Fruit fly (Drosophila melanogaster) whole organism, pupa: Measurements from ENCODE around the gene CG43175.

Experiments
- CG10348 ChIP-seq: fragments of 200-800 bp; sonication (Bioruptor generic); IDR thresholded peaks from 2 replicates; pipeline ENCODE4 v1.3.6; 2022; ENCODE audit warnings: missing biosample characterization, missing genetic modification characterization
- CG12605 ChIP-seq: fragments of 200-800 bp; sonication (Bioruptor generic); IDR thresholded peaks from 2 replicates; pipeline ENCODE4 v1.3.6; 2022; ENCODE audit warnings: missing biosample characterization, missing genetic modification characterization
- CG13204 ChIP-seq: fragments of 200-800 bp; sonication (Bioruptor generic); optimal IDR thresholded peaks from 2 replicates; lab custom pipeline; 2018; ENCODE audit warnings: missing biosample characterization, mild to moderate bottlenecking, missing genetic modification characterization, moderate library complexity
- CG14655 ChIP-seq: fragments of 200-800 bp; sonication (Bioruptor generic); optimal IDR thresholded peaks from 3 replicates; lab custom pipeline; 2017; ENCODE audit warnings: mild to moderate bottlenecking, missing biosample characterization, missing genetic modification reagents, missing genetic modification characterization
- CG15710 ChIP-seq: fragments of 200-800 bp; sonication (Bioruptor generic); optimal IDR thresholded peaks from 2 replicates; lab custom pipeline; 2018; ENCODE audit warnings: missing biosample characterization, mild to moderate bottlenecking, missing genetic modification characterization, moderate library complexity
- CG17806 ChIP-seq: fragments of 200-800 bp; sonication (Bioruptor generic); optimal IDR thresholded peaks from 2 replicates; lab custom pipeline; 2018; ENCODE audit warnings: missing biosample characterization, mild to moderate bottlenecking, missing genetic modification characterization, moderate library complexity
- CG32121 ChIP-seq: fragments of 200-800 bp; sonication (Bioruptor generic); IDR thresholded peaks from 2 replicates; pipeline ENCODE4 v1.3.6; 2022; ENCODE audit warnings: missing biosample characterization, missing genetic modification characterization
- CG34367 ChIP-seq: fragments of 200-800 bp; sonication (Bioruptor generic); optimal IDR thresholded peaks from 2 replicates; lab custom pipeline; 2018; ENCODE audit warnings: missing biosample characterization, mild to moderate bottlenecking, missing genetic modification characterization
- CG4496 ChIP-seq: fragments of 200-800 bp; sonication (Bioruptor generic); IDR thresholded peaks from 3 replicates; pipeline ENCODE4 v1.3.6; 2022; ENCODE audit warnings: missing biosample characterization, missing genetic modification characterization
- CG8159 ChIP-seq: fragments of 200-800 bp; sonication (Bioruptor generic); optimal IDR thresholded peaks from 3 replicates; lab custom pipeline; 2018; ENCODE audit warnings: missing biosample characterization, mild to moderate bottlenecking, missing genetic modification characterization, moderate library complexity
- CG8301 ChIP-seq: fragments of 200-800 bp; sonication (Bioruptor generic); optimal IDR thresholded peaks from 2 replicates; lab custom pipeline; 2018; ENCODE audit warnings: missing biosample characterization, mild to moderate bottlenecking, missing genetic modification characterization
- CG9948 ChIP-seq: fragments of 200-800 bp; sonication (Bioruptor generic); optimal IDR thresholded peaks from 2 replicates; lab custom pipeline; 2018; ENCODE audit warnings: missing biosample characterization, mild to moderate bottlenecking, missing genetic modification characterization, moderate library complexity
- D1 ChIP-seq: fragments of 200-800 bp; sonication (Bioruptor generic); optimal IDR thresholded peaks from 2 replicates; lab custom pipeline; 2018; ENCODE audit warnings: missing biosample characterization, mild to moderate bottlenecking, missing genetic modification characterization, moderate library complexity
- EcR ChIP-seq: fragments of 200-800 bp; sonication (Bioruptor generic); optimal IDR thresholded peaks from 3 replicates; lab custom pipeline; 2019; ENCODE audit warnings: missing biosample characterization, missing genetic modification characterization, mild to moderate bottlenecking, moderate library complexity, missing genetic modification reagents
- Ets98B ChIP-seq: fragments of 200-800 bp; sonication (Bioruptor generic); IDR thresholded peaks from 2 replicates; pipeline ENCODE4 v1.3.6; 2022; ENCODE audit warnings: missing biosample characterization, missing genetic modification characterization
- Pif1A ChIP-seq: fragments of 200-800 bp; sonication (Bioruptor generic); optimal IDR thresholded peaks from 3 replicates; lab custom pipeline; 2016; ENCODE audit warnings: missing biosample characterization, missing genetic modification characterization
- Pif1B ChIP-seq: fragments of 200-800 bp; sonication (Bioruptor generic); optimal IDR thresholded peaks from 3 replicates; lab custom pipeline; 2016; ENCODE audit warnings: missing biosample characterization, missing genetic modification characterization
- Snoo ChIP-seq: fragments of 200-800 bp; sonication (Bioruptor generic); optimal IDR thresholded peaks from 3 replicates; lab custom pipeline; 2017; ENCODE audit warnings: missing biosample characterization, mild to moderate bottlenecking, missing genetic modification characterization, inconsistent platforms
- fd96Ca ChIP-seq: fragments of 200-800 bp; sonication (Bioruptor generic); IDR thresholded peaks from 3 replicates; pipeline ENCODE4 v1.3.6; 2022; ENCODE audit warnings: missing biosample characterization, missing genetic modification characterization
- gl ChIP-seq: fragments of 200-800 bp; sonication (Bioruptor generic); optimal IDR thresholded peaks from 2 replicates; lab custom pipeline; 2018; ENCODE audit warnings: missing biosample characterization, mild to moderate bottlenecking, missing genetic modification characterization
- rn ChIP-seq: fragments of 200-800 bp; sonication (Bioruptor generic); IDR thresholded peaks from 2 replicates; pipeline ENCODE4 v1.3.6; 2022; ENCODE audit warnings: missing biosample characterization, missing genetic modification characterization

CG43175 gene

dm6 chr3R:17624968-17625367 lies 5.5 kb upstream of the CG43175 start, which contains the start of gene AttD:
TSS of gene AttD (plus strand) at chr3R:17625268.
- no peak for TF ChIP-seq CG13204
- no peak for TF ChIP-seq D1 (tag; lab: Kevin White, UChicago)
- TF ChIP-seq CG15710 = no peak
- TF ChIP-seq CG8159 = no peak
- TF ChIP-seq CG4496 = no peak
- no peak for TF ChIP-seq Snoo (tag; lab: Kevin White, UChicago)
- no peak for TF ChIP-seq CG8301 (tag; lab: Kevin White, UChicago)
- TF ChIP-seq gl = no peak
- no peak for TF ChIP-seq Ets98B (GFP tag; lab: Robert Waterston, UW)
- TF ChIP-seq fd96Ca (GFP tag; lab: Robert Waterston, UW) = no peak
- no peak for TF ChIP-seq CG17806 (tag; lab: Kevin White, UChicago)
- no peak for TF ChIP-seq CG12605 (GFP tag; lab: Robert Waterston, UW)
- no peak for TF ChIP-seq rn
- TF ChIP-seq CG32121 (GFP tag; lab: Robert Waterston, UW) = no peak
- TF ChIP-seq CG10348 (GFP tag; lab: Robert Waterston, UW) = no peak
- no peak for TF ChIP-seq CG9948 (tag; lab: Kevin White, UChicago)
- no peak for TF ChIP-seq CG34367 (tag; lab: Kevin White, UChicago)

- TF ChIP-seq CG8301 (tag; lab: Kevin White, UChicago) (no peak), CG34367 (tag; lab: Kevin White, UChicago) (no peak), CG13204 (no peak), Pif1A (no peak), D1 (tag; lab: Kevin White, UChicago) (no peak), CG8159 (no peak), CG9948 (tag; lab: Kevin White, UChicago) (no peak), CG4496 (no peak), Pif1B (GFP tag; lab: Kevin White, UChicago) (no peak), EcR (GFP tag; lab: Kevin White, UChicago) (no peak), CG10348 (GFP tag; lab: Robert Waterston, UW) (no peak), rn (no peak)
- TF ChIP-seq, all 21 proteins: peak for 0
Observed at dm6 chr3R:17626827-17627226, 3.7 kb upstream of the CG43175 start, which contains the start of gene CG14325. TSS of gene CG14325 (plus strand) at chr3R:17627127.

- TF ChIP-seq CG4496 (no peak), CG8159 (no peak), CG32121 (GFP tag; lab: Robert Waterston, UW) (no peak), Pif1A (no peak), Ets98B (GFP tag; lab: Robert Waterston, UW) (no peak), D1 (tag; lab: Kevin White, UChicago) (no peak), EcR (GFP tag; lab: Kevin White, UChicago) (no peak), CG9948 (tag; lab: Kevin White, UChicago) (no peak), CG10348 (GFP tag; lab: Robert Waterston, UW) (no peak), gl (no peak), CG34367 (tag; lab: Kevin White, UChicago) (no peak), CG17806 (tag; lab: Kevin White, UChicago) (no peak)
Observed at dm6 chr3R:17631176-17631865, 804 bp downstream of the CG43175 start.

- no peak for TF ChIP-seq Snoo (tag; lab: Kevin White, UChicago)
- TF ChIP-seq CG13204 = no peak
- no peak for TF ChIP-seq gl
- TF ChIP-seq CG14655 = no peak
- no peak for TF ChIP-seq CG8159
- TF ChIP-seq CG32121 (GFP tag; lab: Robert Waterston, UW) = no peak
- no peak for TF ChIP-seq CG12605 (GFP tag; lab: Robert Waterston, UW)
- no peak for TF ChIP-seq fd96Ca (GFP tag; lab: Robert Waterston, UW)
- TF ChIP-seq rn = no peak
- TF ChIP-seq Ets98B (GFP tag; lab: Robert Waterston, UW) = no peak
- no peak for TF ChIP-seq D1 (tag; lab: Kevin White, UChicago)
- no peak for TF ChIP-seq Pif1B (GFP tag; lab: Kevin White, UChicago)
Observed at dm6 chr3R:17644019-17644418, 13.5 kb downstream of the CG43175 start.

dm6 chr3R:17645239-17645638 lies 14.7 kb downstream of the CG43175 start:
- TF ChIP-seq CG4496 (peak; percentile 22; the same call in 1 of the 3 replicates), CG13204 (no peak)

dm6 chr3R:17646102-17647050 lies 15.9 kb downstream of the CG43175 start:
- TF ChIP-seq rn = no peak
